Fruit fly (Drosophila melanogaster): ENCODE measurements around the gene dnt.

Gene dnt

dm6 chr2L:19397617-19398316 is 34.7 kb upstream of the dnt start (continued):
- TF ChIP-seq mld (GFP tag; IDR thresholded peaks at IDR 0.05; ENCODE audit: partially characterized antibody) (no peak), CG6654 (GFP tag; optimal IDR thresholded peaks at IDR 0.05) (no peak), Fer1 (GFP tag; optimal IDR thresholded peaks at IDR 0.05) (peak; percentile 27), CG9215 (GFP tag; IDR thresholded peaks at IDR 0.05) (no peak), Hand (GFP tag; optimal IDR thresholded peaks at IDR 0.05) (no peak), CG13123 (GFP tag; optimal IDR thresholded peaks at IDR 0.05) (no peak), pros (GFP tag; optimal IDR thresholded peaks at IDR 0.05) (no peak), CG2889 (GFP tag; IDR thresholded peaks at IDR 0.05) (no peak), CG12236 (GFP tag; optimal IDR thresholded peaks at IDR 0.05) (no peak), CG6175 (GFP tag; IDR thresholded peaks at IDR 0.05) (no peak), Ptx1 (GFP tag; IDR thresholded peaks at IDR 0.05) (0 out of 2 replicates have a peak, but pooled peaks have one; percentile 17), TFAM (GFP tag; optimal IDR thresholded peaks at IDR 0.05) (no peak), mam (GFP tag; optimal IDR thresholded peaks at IDR 0.05) (peak; percentile 46), CG13424 (tag; optimal IDR thresholded peaks at IDR 0.05) (peak; percentile 40), Pdp1 (GFP tag; optimal IDR thresholded peaks at IDR 0.05) (peak in 1 of 2 experiments; percentile 78), CG8359 (GFP tag; optimal IDR thresholded peaks at IDR 0.05; ENCODE audit: borderline replicate concordance) (no peak), CG6765 (GFP tag; optimal IDR thresholded peaks at IDR 0.05) (no peak), CG3163 (GFP tag; optimal IDR thresholded peaks at IDR 0.05) (no peak), Hr39 (optimal IDR thresholded peaks at IDR 0.05) (no peak), schlank (tag; optimal IDR thresholded peaks at IDR 0.05) (no peak), CG15011 (GFP tag; optimal IDR thresholded peaks at IDR 0.05) (peak; percentile 4), YL-1 (GFP tag; optimal IDR thresholded peaks at IDR 0.05) (no peak), bbx (GFP tag; IDR thresholded peaks at IDR 0.05; ENCODE audit: partially characterized antibody) (no peak), Xrp1 (GFP tag; IDR thresholded peaks at IDR 0.05) (no peak), CG30403 (GFP tag; optimal IDR thresholded peaks at IDR 0.05) (peak; percentile 37), CG34224 (GFP tag; IDR thresholded peaks at IDR 0.05; ENCODE audit: partially characterized antibody) (0 out of 3 replicates have a peak, but pooled peaks have one; percentile 10), sc (optimal IDR thresholded peaks at IDR 0.05) (no peak), sc (GFP tag; optimal IDR thresholded peaks at IDR 0.05) (no peak), Sry-δ (GFP tag; optimal IDR thresholded peaks at IDR 0.05) (no peak), CG12942 (GFP tag; optimal IDR thresholded peaks at IDR 0.05) (no peak), salm (tag; optimal IDR thresholded peaks at IDR 0.05) (no peak), dmrt11E (tag; optimal IDR thresholded peaks at IDR 0.05) (no peak), Mes4 (GFP tag; optimal IDR thresholded peaks at IDR 0.05) (no peak), CG11696 (GFP tag; IDR thresholded peaks at IDR 0.05) (no peak), pum (GFP tag; optimal IDR thresholded peaks at IDR 0.05) (no peak), CG6254 (GFP tag; optimal IDR thresholded peaks at IDR 0.05) (peak; percentile 3), tll (GFP tag; optimal IDR thresholded peaks at IDR 0.05) (no peak), z (GFP tag; IDR thresholded peaks at IDR 0.05) (no peak), slbo (GFP tag; IDR thresholded peaks at IDR 0.05) (peak; percentile 39), CG17568 (GFP tag; optimal IDR thresholded peaks at IDR 0.05) (no peak), CG2129 (GFP tag; IDR thresholded peaks at IDR 0.05; ENCODE audit: partially characterized antibody) (no peak), Atf3 (GFP tag; optimal IDR thresholded peaks at IDR 0.05) (no peak), p53 (GFP tag; optimal IDR thresholded peaks at IDR 0.05) (no peak), NK7.1 (GFP tag; optimal IDR thresholded peaks at IDR 0.05) (no peak), CG12659 (GFP tag; optimal IDR thresholded peaks at IDR 0.05) (peak; percentile 15), CG15696 (tag; optimal IDR thresholded peaks at IDR 0.05) (no peak), gsb (GFP tag; IDR thresholded peaks at IDR 0.05) (no peak), az2 (GFP tag; optimal IDR thresholded peaks at IDR 0.05) (peak; percentile 16), Ets97D (GFP tag; optimal IDR thresholded peaks at IDR 0.05) (no peak), sisA (GFP tag; IDR thresholded peaks at IDR 0.05) (no peak; the same call in 1 of the 2 replicates)

Measured in whole organism, embryonic.